Fruit fly (Drosophila melanogaster) whole organism, prepupa: ENCODE measurements around the gene Idua.

Experiments
- CG11762 ChIP-seq: fragments of 200-800 bp; sonication (Bioruptor generic); optimal IDR thresholded peaks from 3 replicates; lab custom pipeline; 2016; ENCODE audit warnings: missing biosample characterization, missing genetic modification characterization; ENCODE audit not compliant: insufficient read depth
- CG15336 ChIP-seq: fragments of 200-800 bp; sonication (Bioruptor generic); IDR thresholded peaks from 2 replicates; pipeline ENCODE4 v1.3.6; 2022; ENCODE audit warnings: missing biosample characterization, missing genetic modification characterization
- CG1621 ChIP-seq: fragments of 200-800 bp; sonication (Bioruptor generic); optimal IDR thresholded peaks from 3 replicates; lab custom pipeline; 2018; ENCODE audit warnings: missing biosample characterization, mild to moderate bottlenecking, missing genetic modification characterization
- CG16779 ChIP-seq: fragments of 200-800 bp; sonication (Bioruptor generic); optimal IDR thresholded peaks from 3 replicates; lab custom pipeline; 2017; ENCODE audit warnings: missing biosample characterization, mild to moderate bottlenecking, missing genetic modification characterization
- CG3032 ChIP-seq: fragments of 200-800 bp; optimal IDR thresholded peaks from 2 replicates; lab custom pipeline; 2019; ENCODE audit warnings: missing biosample characterization, mild to moderate bottlenecking, missing genetic modification characterization, moderate library complexity
- CG34406 ChIP-seq: fragments of 200-800 bp; sonication (Bioruptor generic); optimal IDR thresholded peaks from 3 replicates; lab custom pipeline; 2016; ENCODE audit warnings: missing biosample characterization, missing genetic modification characterization
- CG3919 ChIP-seq: fragments of 200-800 bp; sonication (Bioruptor generic); optimal IDR thresholded peaks from 3 replicates; lab custom pipeline; 2016; ENCODE audit warnings: missing biosample characterization, missing genetic modification characterization
- CG4318 ChIP-seq: fragments of 200-800 bp; sonication (Bioruptor generic); optimal IDR thresholded peaks from 3 replicates; lab custom pipeline; 2017; ENCODE audit warnings: missing biosample characterization, mild to moderate bottlenecking, missing genetic modification characterization
- CG6163 ChIP-seq: fragments of 200-800 bp; sonication (Bioruptor generic); IDR thresholded peaks from 3 replicates; pipeline ENCODE4 v1.3.6; 2022; ENCODE audit warnings: missing biosample characterization, missing genetic modification characterization
- CG6276 ChIP-seq: fragments of 200-800 bp; sonication (Bioruptor generic); optimal IDR thresholded peaks from 2 replicates; lab custom pipeline; 2017; ENCODE audit warnings: missing biosample characterization, mild to moderate bottlenecking, missing genetic modification characterization
- CG6792 ChIP-seq: fragments of 200-800 bp; sonication (Bioruptor generic); optimal IDR thresholded peaks from 3 replicates; lab custom pipeline; 2016; ENCODE audit warnings: missing biosample characterization, missing genetic modification characterization
- CG6854 ChIP-seq: fragments of 200-800 bp; sonication (Bioruptor generic); optimal IDR thresholded peaks from 2 replicates; lab custom pipeline; 2017; ENCODE audit warnings: missing biosample characterization, mild to moderate bottlenecking, missing genetic modification characterization
- CG8119 ChIP-seq: fragments of 200-800 bp; sonication (Bioruptor generic); IDR thresholded peaks from 3 replicates; pipeline ENCODE4 v1.3.6; 2022; ENCODE audit warnings: missing biosample characterization, missing genetic modification characterization
- CG9139 ChIP-seq: fragments of 200-800 bp; sonication (Bioruptor generic); optimal IDR thresholded peaks from 3 replicates; lab custom pipeline; 2017; ENCODE audit warnings: missing biosample characterization, mild to moderate bottlenecking, missing genetic modification characterization
- Eip93F ChIP-seq: fragments of 200-800 bp; sonication (Bioruptor generic); optimal IDR thresholded peaks from 2 replicates; lab custom pipeline; 2016; ENCODE audit warnings: missing biosample characterization, mild to moderate bottlenecking, missing genetic modification characterization
- Ets96B ChIP-seq: fragments of 200-800 bp; optimal IDR thresholded peaks from 2 replicates; lab custom pipeline; 2019; ENCODE audit warnings: missing biosample characterization, mild to moderate bottlenecking, missing genetic modification characterization, moderate library complexity
- Hr39 ChIP-seq: fragments of 200-800 bp; sonication (Bioruptor generic); optimal IDR thresholded peaks from 2 replicates; lab custom pipeline; 2016; ENCODE audit warnings: missing biosample characterization, missing genetic modification characterization
- Hr4 ChIP-seq: fragments of 200-800 bp; sonication (Bioruptor generic); optimal IDR thresholded peaks from 3 replicates; lab custom pipeline; 2016; ENCODE audit warnings: missing biosample characterization, missing genetic modification characterization
- Met ChIP-seq: fragments of 200-800 bp; sonication (Bioruptor generic); optimal IDR thresholded peaks from 3 replicates; lab custom pipeline; 2016; ENCODE audit warnings: missing biosample characterization, missing genetic modification characterization
- OdsH ChIP-seq: fragments of 200-800 bp; sonication (Bioruptor generic); optimal IDR thresholded peaks from 3 replicates; lab custom pipeline; 2016; ENCODE audit warnings: missing biosample characterization, missing genetic modification characterization
- Sox102F ChIP-seq: fragments of 200-800 bp; sonication (Bioruptor generic); optimal IDR thresholded peaks from 2 replicates; lab custom pipeline; 2016; ENCODE audit warnings: missing biosample characterization, mild to moderate bottlenecking, missing genetic modification characterization
- Sox15 ChIP-seq: fragments of 200-800 bp; sonication (Bioruptor generic); optimal IDR thresholded peaks from 3 replicates; lab custom pipeline; 2016; ENCODE audit warnings: missing biosample characterization, missing genetic modification characterization
- achi ChIP-seq: fragments of 200-800 bp; sonication (Bioruptor generic); optimal IDR thresholded peaks from 3 replicates; lab custom pipeline; 2016; ENCODE audit warnings: missing biosample characterization, missing genetic modification characterization
- acj6 ChIP-seq: fragments of 200-800 bp; sonication (Bioruptor generic); optimal IDR thresholded peaks from 3 replicates; lab custom pipeline; 2016; ENCODE audit warnings: missing biosample characterization, missing genetic modification characterization
- cyc ChIP-seq: fragments of 200-800 bp; sonication (Bioruptor generic); optimal IDR thresholded peaks from 3 replicates; lab custom pipeline; 2016; ENCODE audit warnings: missing biosample characterization, missing genetic modification characterization
- fd59A ChIP-seq: fragments of 200-800 bp; sonication (Bioruptor generic); optimal IDR thresholded peaks from 2 replicates; lab custom pipeline; 2017; ENCODE audit warnings: missing biosample characterization, mild to moderate bottlenecking, missing genetic modification characterization, missing genetic modification reagents
- fd85E ChIP-seq: fragments of 200-800 bp; sonication (Bioruptor generic); optimal IDR thresholded peaks from 3 replicates; lab custom pipeline; 2016; ENCODE audit warnings: missing biosample characterization, missing genetic modification characterization
- fkh ChIP-seq: fragments of 200-800 bp; sonication (Bioruptor generic); optimal IDR thresholded peaks from 3 replicates; lab custom pipeline; 2017; ENCODE audit warnings: missing biosample characterization, mild to moderate bottlenecking, missing genetic modification characterization, moderate library complexity
- lz ChIP-seq: fragments of 200-800 bp; sonication (Bioruptor generic); optimal IDR thresholded peaks from 3 replicates; lab custom pipeline; 2016; ENCODE audit warnings: missing biosample characterization, missing genetic modification characterization
- pdm3 ChIP-seq: fragments of 200-800 bp; sonication (Bioruptor generic); optimal IDR thresholded peaks from 3 replicates; lab custom pipeline; 2016; ENCODE audit warnings: missing biosample characterization, missing genetic modification characterization
- salr ChIP-seq, 2 experiments: fragments of 200-800 bp; sonication (Bioruptor generic); optimal IDR thresholded peaks; 3 replicates each; lab custom pipeline; 2016 to 2018; ENCODE audit warnings: missing biosample characterization in 2 of 2, missing genetic modification characterization in 2 of 2, mild to moderate bottlenecking in 1 of 2
- ss ChIP-seq, 2 experiments: fragments of 200-800 bp; sonication (Bioruptor generic); optimal IDR thresholded peaks; 2 replicates in 1 of 2; 3 replicates in 1 of 2; lab custom pipeline; 2017 to 2018; ENCODE audit warnings: mild to moderate bottlenecking in 2 of 2, missing biosample characterization in 2 of 2, missing genetic modification characterization in 2 of 2, moderate library complexity in 1 of 2
- svp ChIP-seq: fragments of 200-800 bp; sonication (Bioruptor generic); peaks from one replicate; lab custom pipeline; 2016; ENCODE audit warnings: missing biosample characterization, missing genetic modification characterization
- topi ChIP-seq: fragments of 200-800 bp; sonication (Bioruptor generic); optimal IDR thresholded peaks from 3 replicates; lab custom pipeline; 2016; ENCODE audit warnings: missing biosample characterization, missing genetic modification characterization

Gene Idua

DNA sequence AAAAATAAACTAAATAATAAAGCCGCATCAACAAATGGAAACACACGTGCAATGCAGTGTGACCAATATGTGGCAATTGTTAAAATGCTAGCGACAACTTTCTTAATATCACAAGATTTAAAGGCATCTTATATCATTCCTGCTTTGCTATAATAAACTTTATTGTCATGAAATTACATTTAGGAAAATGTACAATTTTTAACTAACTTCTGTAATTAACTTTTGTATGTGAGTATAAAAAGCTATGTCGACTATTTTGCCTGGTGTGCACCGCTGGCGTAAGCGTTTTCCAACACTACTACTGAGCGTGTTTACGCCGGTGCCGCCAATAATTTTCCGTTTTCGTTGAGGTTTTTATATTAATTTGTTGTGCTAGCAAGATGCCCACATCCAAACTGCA is 10.6 kb upstream of the Idua start, which contains the start of the genes Csl4 and Nup160 (continued):
- no peak for TF ChIP-seq Ets96B
- no peak for TF ChIP-seq ss (GFP tag; optimal IDR thresholded peaks at IDR 0.05; lab: Kevin White, UChicago)
- peak; percentile 31 for TF ChIP-seq Eip93F (GFP tag; lab: Kevin White, UChicago)
- peak; percentile 72 for TF ChIP-seq CG34406 (GFP tag; lab: Kevin White, UChicago)
- no peak for TF ChIP-seq CG4318 (GFP tag; lab: Kevin White, UChicago)
- TF ChIP-seq CG6163 (GFP tag; lab: Robert Waterston, UW), result peak; percentile 63; the same call in 1 of the 3 replicates
- no peak for TF ChIP-seq acj6
- TF ChIP-seq CG3919 (GFP tag; lab: Kevin White, UChicago), result no peak
- no peak for TF ChIP-seq fd59A (GFP tag; lab: Kevin White, UChicago)
- TF ChIP-seq CG16779 (tag; lab: Kevin White, UChicago), result no peak
- TF ChIP-seq fd85E (GFP tag; lab: Kevin White, UChicago), result no peak
- TF ChIP-seq CG6276 (GFP tag; lab: Kevin White, UChicago), result no peak
- TF ChIP-seq Met (GFP tag; lab: Kevin White, UChicago), result no peak
- no peak for TF ChIP-seq CG6854 (GFP tag; lab: Kevin White, UChicago)

DNA sequence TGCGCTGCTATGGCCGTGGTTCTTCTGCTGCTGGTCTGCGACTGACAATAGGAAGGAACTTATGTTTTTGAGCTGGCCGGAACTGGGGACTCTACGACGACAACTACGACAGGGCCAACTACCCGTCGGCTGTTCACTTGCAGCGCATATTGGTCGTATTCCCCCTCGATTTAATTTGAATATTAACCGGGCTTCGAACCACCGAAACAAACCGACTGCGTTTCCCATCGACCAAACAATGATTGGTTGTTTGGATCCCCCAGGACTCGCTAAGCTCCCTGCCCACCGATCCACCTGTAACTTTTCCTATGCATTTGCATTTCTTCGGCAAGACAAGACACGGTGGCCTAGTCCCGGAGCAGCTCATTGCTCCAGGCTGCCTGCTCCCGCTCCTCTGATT is 8.8 kb upstream of the Idua start, which contains the start of gene Dnaaf4:
Dnaaf4 (minus strand) TSS at position 101 of the 400 bp plus-strand sequence.
- no peak for TF ChIP-seq Sox15 (GFP tag; lab: Kevin White, UChicago)
- no peak for TF ChIP-seq Eip93F (GFP tag; lab: Kevin White, UChicago)
- no peak for TF ChIP-seq fd85E (GFP tag; lab: Kevin White, UChicago)
- TF ChIP-seq fkh (GFP tag; lab: Kevin White, UChicago), result no peak
- TF ChIP-seq achi, result no peak
- TF ChIP-seq CG1621 (tag; lab: Kevin White, UChicago), result no peak
- TF ChIP-seq pdm3 (GFP tag; lab: Kevin White, UChicago), result no peak
- no peak for TF ChIP-seq CG9139
- no peak for TF ChIP-seq salr (GFP tag; optimal IDR thresholded peaks at IDR 0.05; lab: Kevin White, UChicago)
- no peak for TF ChIP-seq topi (GFP tag; lab: Kevin White, UChicago)
- no peak for TF ChIP-seq cyc (GFP tag; lab: Kevin White, UChicago)
- TF ChIP-seq Sox102F (GFP tag; lab: Kevin White, UChicago), result no peak
- TF ChIP-seq CG3032, result no peak
- TF ChIP-seq CG3919 (GFP tag; lab: Kevin White, UChicago), result no peak
- TF ChIP-seq Hr39 (GFP tag; lab: Kevin White, UChicago), result no peak
- TF ChIP-seq CG11762 (GFP tag; lab: Kevin White, UChicago), result no peak
- no peak for TF ChIP-seq CG15336 (GFP tag; lab: Robert Waterston, UW)
- no peak for TF ChIP-seq CG4318 (GFP tag; lab: Kevin White, UChicago)
- TF ChIP-seq lz (GFP tag; lab: Kevin White, UChicago), result no peak

DNA sequence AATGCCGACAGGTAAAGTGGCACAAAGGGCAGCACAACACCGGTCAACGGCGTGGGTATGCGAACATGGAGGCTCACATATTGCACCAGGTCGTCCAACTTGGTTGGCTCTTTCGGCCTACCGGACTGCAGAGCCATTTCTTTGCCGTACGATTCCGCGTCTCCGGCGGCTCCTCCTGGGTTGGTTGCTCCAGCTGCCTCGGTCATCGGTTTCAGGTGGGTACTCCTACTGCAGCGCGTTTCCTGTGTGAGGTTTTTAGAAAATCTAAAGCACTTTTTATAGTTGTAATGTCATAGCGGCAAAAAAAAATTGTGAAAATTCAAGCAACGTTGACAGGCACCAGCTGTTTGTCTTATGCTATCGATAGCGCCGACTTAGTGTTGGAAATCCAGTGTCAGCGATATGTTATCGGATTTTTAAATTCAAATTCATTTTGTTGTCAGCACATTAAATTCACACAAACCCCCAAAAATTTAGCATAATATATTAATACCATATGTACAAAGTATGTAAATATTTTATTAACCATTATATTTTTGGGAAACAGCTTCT is 7.2 kb upstream of the Idua start, which contains the start of gene CG6230:
CG6230 (minus strand) TSS at position 354 of the 552 bp plus-strand sequence.
- TF ChIP-seq achi, result peak; percentile 85
- TF ChIP-seq fd59A (GFP tag; lab: Kevin White, UChicago), result no peak

DNA sequence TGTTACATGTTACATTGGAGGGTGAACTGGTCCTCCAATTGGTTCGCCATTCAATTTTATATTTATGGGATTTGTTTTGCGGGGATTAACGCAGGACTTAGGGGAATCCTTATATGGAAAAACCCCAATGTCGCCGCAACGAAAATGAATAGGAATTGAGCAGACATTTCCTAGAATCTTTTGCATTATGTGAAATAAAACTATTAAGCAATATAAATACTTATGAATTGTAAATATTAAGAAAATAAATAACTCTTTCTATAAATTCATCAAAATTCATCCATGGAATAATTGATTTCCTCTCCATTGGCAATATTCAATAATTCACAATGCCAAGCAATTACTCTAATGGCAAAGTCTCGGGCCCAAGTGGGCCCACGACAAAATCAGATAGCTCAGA is 853 bp upstream of the Idua start, which contains the start of gene Gr32a:
Gr32a (plus strand) TSS at position 301 of the 400 bp plus-strand sequence.
- TF ChIP-seq svp (GFP tag; lab: Kevin White, UChicago) (no peak), OdsH (GFP tag; lab: Kevin White, UChicago) (no peak), CG3032 (no peak), salr (GFP tag; optimal IDR thresholded peaks at IDR 0.05; lab: Kevin White, UChicago) (no peak), pdm3 (GFP tag; lab: Kevin White, UChicago) (no peak), CG8119 (GFP tag; lab: Robert Waterston, UW) (no peak), CG9139 (no peak), CG6792 (GFP tag; lab: Kevin White, UChicago) (no peak), Hr4 (GFP tag; lab: Kevin White, UChicago) (no peak)
